Fruit fly (Drosophila melanogaster) whole organism, adult: ENCODE measurements around the gene EloA.

Source experiments
- CG11617 ChIP-seq: fragments of 200-800 bp; sonication (Bioruptor generic); optimal IDR thresholded peaks from 2 replicates; lab custom pipeline; 2017; ENCODE audit warnings: mild to moderate bottlenecking, missing biosample characterization, missing genetic modification reagents, missing genetic modification characterization
- CG12768 ChIP-seq: fragments of 200-800 bp; sonication (Bioruptor generic); optimal IDR thresholded peaks from 2 replicates; lab custom pipeline; 2017; ENCODE audit warnings: missing biosample characterization, missing genetic modification characterization, mild to moderate bottlenecking, moderate library complexity, missing genetic modification reagents
- CG14711 ChIP-seq: fragments of 200-800 bp; sonication (Bioruptor generic); optimal IDR thresholded peaks from 2 replicates; lab custom pipeline; 2018; ENCODE audit warnings: missing biosample characterization, mild to moderate bottlenecking, missing genetic modification characterization, moderate library complexity
- CG1620 ChIP-seq: fragments of 200-800 bp; sonication (Bioruptor generic); optimal IDR thresholded peaks from 2 replicates; lab custom pipeline; 2016; ENCODE audit warnings: missing biosample characterization, missing genetic modification characterization
- CG33017 ChIP-seq: fragments of 200-800 bp; sonication (Bioruptor generic); optimal IDR thresholded peaks from 2 replicates; lab custom pipeline; 2018; ENCODE audit warnings: missing biosample characterization, mild to moderate bottlenecking, missing genetic modification characterization, moderate library complexity
- CG5204 ChIP-seq: fragments of 200-800 bp; sonication (Bioruptor generic); optimal IDR thresholded peaks from 2 replicates; lab custom pipeline; 2016; ENCODE audit warnings: missing biosample characterization, missing genetic modification characterization
- CG7045 ChIP-seq: fragments of 200-800 bp; sonication (Bioruptor generic); optimal IDR thresholded peaks from 2 replicates; lab custom pipeline; 2017; ENCODE audit warnings: missing biosample characterization, mild to moderate bottlenecking, missing genetic modification characterization
- CG7101 ChIP-seq: fragments of 200-800 bp; sonication (Bioruptor generic); optimal IDR thresholded peaks from 2 replicates; lab custom pipeline; 2018; ENCODE audit warnings: missing biosample characterization, mild to moderate bottlenecking, missing genetic modification characterization, moderate library complexity
- Clk ChIP-seq: fragments of 200-800 bp; sonication (Bioruptor generic); optimal IDR thresholded peaks from 2 replicates; lab custom pipeline; 2017; ENCODE audit warnings: missing biosample characterization, missing genetic modification characterization
- Hr96 ChIP-seq: fragments of 200-800 bp; sonication (Bioruptor generic); optimal IDR thresholded peaks from 2 replicates; lab custom pipeline; 2016; ENCODE audit warnings: missing biosample characterization, missing genetic modification characterization
- Mnt ChIP-seq: fragments of 200-800 bp; sonication (Bioruptor generic); optimal IDR thresholded peaks from 2 replicates; lab custom pipeline; 2016; ENCODE audit warnings: missing biosample characterization, mild to moderate bottlenecking, missing genetic modification characterization
- bab1 ChIP-seq: fragments of 200-800 bp; sonication (Bioruptor generic); optimal IDR thresholded peaks from 3 replicates; lab custom pipeline; 2019; ENCODE audit warnings: missing biosample characterization, mild to moderate bottlenecking, missing genetic modification characterization, moderate library complexity
- cic ChIP-seq: fragments of 200-800 bp; sonication (Bioruptor generic); optimal IDR thresholded peaks from 2 replicates; lab custom pipeline; 2017; ENCODE audit warnings: missing biosample characterization, mild to moderate bottlenecking, missing genetic modification characterization, moderate library complexity
- cnc ChIP-seq, 2 experiments: fragments of >200 bp; optimal IDR thresholded peaks; 2 replicates each; lab custom pipeline; 2017
- kay ChIP-seq: fragments of 200-800 bp; sonication (Bioruptor generic); peaks from one replicate; lab custom pipeline; 2016; ENCODE audit warnings: missing biosample characterization, missing genetic modification characterization, borderline replicate concordance
- tj ChIP-seq: fragments of 200-800 bp; sonication (Bioruptor generic); optimal IDR thresholded peaks from 3 replicates; lab custom pipeline; 2017; ENCODE audit warnings: missing biosample characterization, mild to moderate bottlenecking, missing genetic modification characterization, moderate library complexity
- toe ChIP-seq: fragments of 200-800 bp; sonication (Bioruptor generic); optimal IDR thresholded peaks from 2 replicates; lab custom pipeline; 2016; ENCODE audit warnings: missing biosample characterization, missing genetic modification characterization

Gene EloA

DNA sequence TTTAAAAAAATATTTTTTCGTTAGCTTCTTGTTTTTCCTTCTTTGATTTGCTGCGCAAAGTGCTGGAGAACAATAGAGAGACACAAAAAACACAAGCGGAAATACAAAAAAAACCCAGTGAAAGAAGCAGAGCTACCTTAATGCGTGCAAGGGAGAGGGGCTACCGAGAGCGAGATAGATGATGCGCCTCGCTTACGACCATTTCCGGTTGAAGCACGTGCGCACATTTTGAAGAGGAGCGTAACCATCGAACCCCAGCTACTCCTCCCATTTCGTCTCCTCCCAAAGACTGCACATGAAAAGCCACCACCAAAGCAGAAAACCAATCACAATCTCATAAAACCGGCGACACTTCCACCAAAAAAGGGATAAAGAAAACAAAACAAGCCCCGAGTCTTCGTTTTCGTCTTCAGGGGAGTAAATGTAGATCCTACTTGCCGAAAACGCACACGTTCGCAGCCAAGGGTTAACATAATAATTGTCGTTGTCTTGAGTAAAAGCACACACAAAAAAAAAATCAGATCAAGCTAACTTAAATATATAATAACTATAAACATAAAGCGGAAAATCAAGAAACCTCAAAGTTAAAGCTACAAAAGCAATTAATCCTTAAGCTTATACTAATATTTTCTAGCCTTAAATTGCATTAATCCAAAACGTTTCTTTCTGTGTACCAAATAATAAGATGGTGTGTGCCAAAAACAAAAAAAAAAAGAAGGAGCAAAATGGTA, 45.9 kb downstream of the EloA start:
- TF ChIP-seq CG11617 (GFP tag; lab: Kevin White, UChicago), result no peak
- peak; percentile 36 for TF ChIP-seq kay (GFP tag; lab: Kevin White, UChicago)
- TF ChIP-seq CG7045, result no peak
- no peak for TF ChIP-seq toe

DNA sequence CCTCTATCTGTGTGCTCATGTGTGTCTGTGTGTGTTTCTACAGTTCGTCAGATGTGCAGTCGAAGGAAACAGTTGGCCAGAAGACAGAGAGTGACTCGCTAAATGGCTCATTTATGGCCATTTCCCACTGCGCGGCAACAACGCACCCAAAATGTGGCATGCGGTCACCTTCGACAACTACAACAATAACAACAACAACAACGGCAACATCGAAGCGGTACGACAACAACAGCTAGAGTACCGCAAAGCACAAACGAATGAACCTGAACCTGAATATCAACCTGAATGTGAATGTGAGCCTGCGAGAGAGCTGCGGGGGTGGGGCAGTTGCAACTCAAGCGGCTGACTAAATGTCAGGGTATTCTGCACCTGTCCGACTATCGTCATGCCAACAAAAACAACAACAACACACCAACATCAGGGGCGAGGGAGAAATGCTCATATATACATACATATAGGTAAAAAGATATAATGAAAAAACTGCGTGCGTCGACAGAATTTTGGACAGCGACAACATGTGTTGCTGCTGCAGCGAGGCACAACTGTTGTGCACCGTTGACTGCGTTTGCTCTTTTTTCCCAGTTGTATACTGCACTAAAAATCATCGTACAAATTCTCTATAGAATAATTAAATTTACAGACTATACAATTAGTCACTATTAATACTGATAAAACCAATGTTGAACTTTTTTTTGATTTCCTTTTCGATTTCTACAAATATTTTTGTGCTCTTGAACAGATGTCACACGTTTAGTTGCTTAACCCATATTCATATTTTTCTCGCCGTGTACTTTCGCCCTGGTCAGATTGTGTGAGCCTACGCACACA, 48.9 kb downstream of the EloA start:
- TF ChIP-seq Clk (no peak), CG1620 (GFP tag; lab: Kevin White, UChicago) (no peak), cnc (optimal IDR thresholded peaks at IDR 0.05; lab: Kevin White, UChicago) (no peak), tj (GFP tag; lab: Kevin White, UChicago) (no peak), CG7045 (no peak), Hr96 (GFP tag; lab: Kevin White, UChicago) (no peak), kay (GFP tag; lab: Kevin White, UChicago) (no peak), cic (GFP tag; lab: Kevin White, UChicago) (no peak), bab1 (GFP tag; lab: Kevin White, UChicago) (no peak)

DNA sequence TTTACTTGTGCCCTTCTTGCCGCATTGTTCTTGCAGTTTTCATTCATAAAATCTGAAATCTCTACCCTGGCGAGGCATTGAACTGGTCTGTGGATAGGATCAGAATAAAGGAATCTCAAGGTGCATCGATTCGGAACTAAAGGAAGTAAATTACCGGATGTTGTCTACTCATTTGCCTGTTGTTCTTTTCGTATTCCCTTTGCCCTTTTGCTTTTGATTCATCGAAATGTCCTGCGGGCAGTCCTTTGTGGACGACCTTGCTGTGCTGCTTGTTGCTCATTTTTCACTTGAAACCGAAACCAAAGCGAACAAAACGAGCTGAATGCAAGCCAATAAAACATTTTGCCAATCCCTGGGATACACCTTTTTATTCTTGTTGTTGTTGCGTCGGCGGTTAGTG, 49.9 kb downstream of the EloA start:
- no peak for TF ChIP-seq cnc (optimal IDR thresholded peaks at IDR 0.05; lab: Kevin White, UChicago)
- TF ChIP-seq kay (GFP tag; lab: Kevin White, UChicago), result peak; percentile 59

DNA sequence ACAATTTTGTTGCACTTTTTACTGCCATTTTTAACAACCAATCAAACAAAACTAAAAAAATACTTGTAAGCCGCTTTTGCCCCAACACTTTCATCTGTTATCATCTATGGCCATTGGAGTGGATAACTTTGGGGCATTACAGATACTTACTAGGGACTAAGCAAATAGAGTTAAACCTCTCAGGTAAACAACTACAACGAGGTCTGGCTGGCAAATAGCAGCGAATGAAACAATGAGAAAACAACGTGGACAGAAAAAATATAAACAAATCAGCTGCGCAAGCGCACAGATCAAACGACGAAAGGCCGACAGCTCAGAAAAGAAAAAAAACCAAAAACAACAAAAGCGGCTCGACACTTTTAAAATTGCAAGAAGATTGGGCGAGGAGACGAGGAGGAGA, 50.8 kb downstream of the EloA start:
- TF ChIP-seq CG5204 (GFP tag; lab: Kevin White, UChicago) (no peak), kay (GFP tag; lab: Kevin White, UChicago) (no peak), cic (GFP tag; lab: Kevin White, UChicago) (no peak), CG7101 (tag; lab: Kevin White, UChicago) (no peak), Mnt (GFP tag; lab: Kevin White, UChicago) (no peak), CG7045 (no peak)

DNA sequence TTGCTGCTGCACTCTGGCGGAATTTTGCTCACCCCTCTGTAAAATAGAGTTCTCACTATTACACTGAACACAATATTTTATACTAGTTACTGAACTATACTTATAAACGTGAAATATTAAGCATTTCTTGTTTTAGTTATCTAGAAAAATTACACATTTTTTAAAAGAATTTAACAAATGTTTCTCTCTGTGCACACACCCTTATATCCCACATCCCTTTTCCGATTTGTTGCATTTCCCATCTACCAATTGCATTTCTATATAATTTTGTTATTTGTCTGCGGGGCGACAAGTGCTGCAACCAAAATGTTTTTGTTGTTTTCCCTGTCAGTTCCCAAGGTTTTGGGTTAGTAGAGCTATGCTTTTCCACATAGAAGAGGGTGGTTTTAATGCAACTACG, 51.9 kb downstream of the EloA start:
- no peak for TF ChIP-seq Hr96 (GFP tag; lab: Kevin White, UChicago)
- TF ChIP-seq cic (GFP tag; lab: Kevin White, UChicago), result no peak
- no peak for TF ChIP-seq CG7045
- no peak for TF ChIP-seq CG12768 (GFP tag; lab: Kevin White, UChicago)
- no peak for TF ChIP-seq CG33017 (tag; lab: Kevin White, UChicago)
- no peak for TF ChIP-seq toe
- no peak for TF ChIP-seq CG14711
